Worm (Caenorhabditis elegans) whole organism, late embryonic: ENCODE data around the gene clh-1.

Experiments used
- C08G9.2 ChIP-seq: sonication (generic microtip); optimal IDR thresholded peaks from 2 replicates; lab custom pipeline; 2016; ENCODE audit warnings: mild to moderate bottlenecking, missing genetic modification characterization, moderate library complexity, missing compliant biosample characterization
- C38D4.7 ChIP-seq: fragments of 200-800 bp; sonication (Bioruptor generic); optimal IDR thresholded peaks from 2 replicates; lab custom pipeline; 2018; ENCODE audit warnings: mild to moderate bottlenecking, missing genetic modification characterization, moderate library complexity, missing compliant biosample characterization
- F13H6.1 ChIP-seq: sonication (generic microtip); optimal IDR thresholded peaks from 2 replicates; lab custom pipeline; 2016; ENCODE audit warnings: missing genetic modification characterization, missing compliant biosample characterization
- K02D7.2 ChIP-seq: sonication (generic microtip); optimal IDR thresholded peaks from 2 replicates; lab custom pipeline; 2017; ENCODE audit warnings: mild to moderate bottlenecking, missing genetic modification characterization, missing compliant biosample characterization
- K09A11.1 ChIP-seq: sonication (generic microtip); optimal IDR thresholded peaks from 2 replicates; lab custom pipeline; 2017; ENCODE audit warnings: antibody characterized with exemption, mild to moderate bottlenecking, missing genetic modification characterization, missing compliant biosample characterization; ENCODE audit not compliant: insufficient read depth
- T23F11.4 ChIP-seq: fragments of 200-800 bp; sonication (Bioruptor generic); optimal IDR thresholded peaks from 2 replicates; lab custom pipeline; 2018; ENCODE audit warnings: mild to moderate bottlenecking, missing genetic modification characterization, missing compliant biosample characterization
- ahr-1 ChIP-seq: sonication (generic microtip); optimal IDR thresholded peaks from 2 replicates; lab custom pipeline; 2016; ENCODE audit warnings: missing genetic modification characterization, missing compliant biosample characterization
- ama-1 ChIP-seq: fragments of 150-350 bp; optimal IDR thresholded peaks from 2 replicates; lab custom pipeline; 2014
- ceh-14 ChIP-seq: sonication (generic microtip); optimal IDR thresholded peaks from 2 replicates; lab custom pipeline; 2016; ENCODE audit warnings: missing genotype, missing genetic modification characterization, missing compliant biosample characterization
- ceh-19 ChIP-seq: fragments of 200-800 bp; sonication (Bioruptor generic); optimal IDR thresholded peaks from 2 replicates; lab custom pipeline; 2018; ENCODE audit warnings: mild to moderate bottlenecking, missing genetic modification characterization, missing compliant biosample characterization
- ceh-2 ChIP-seq: sonication (generic microtip); optimal IDR thresholded peaks from 2 replicates; lab custom pipeline; 2016; ENCODE audit warnings: missing genotype, missing genetic modification characterization, missing compliant biosample characterization
- ceh-22 ChIP-seq: sonication (generic microtip); optimal IDR thresholded peaks from 2 replicates; lab custom pipeline; 2017; ENCODE audit warnings: missing biosample characterization, missing genetic modification characterization
- ceh-30 ChIP-seq: fragments of 150-350 bp; optimal IDR thresholded peaks from 2 replicates; lab custom pipeline; 2014; ENCODE audit warnings: missing biosample characterization, missing genetic modification characterization
- ceh-34 ChIP-seq: sonication (generic microtip); optimal IDR thresholded peaks from 2 replicates; lab custom pipeline; 2016; ENCODE audit warnings: mild to moderate bottlenecking, missing genetic modification characterization, missing compliant biosample characterization
- ceh-48 ChIP-seq: sonication (generic microtip); optimal IDR thresholded peaks from 2 replicates; lab custom pipeline; 2016; ENCODE audit warnings: missing genetic modification characterization, inconsistent platforms, missing compliant biosample characterization
- dmd-4 ChIP-seq: sonication (generic microtip); optimal IDR thresholded peaks from 2 replicates; lab custom pipeline; 2016; ENCODE audit warnings: borderline replicate concordance, missing genetic modification characterization, missing compliant biosample characterization
- dve-1 ChIP-seq: sonication (generic microtip); optimal IDR thresholded peaks from 2 replicates; lab custom pipeline; 2017; ENCODE audit warnings: antibody characterized with exemption, mild to moderate bottlenecking, missing genetic modification characterization, missing compliant biosample characterization
- elt-2 ChIP-seq: sonication (generic microtip); optimal IDR thresholded peaks from 2 replicates; lab custom pipeline; 2016; ENCODE audit warnings: missing genetic modification reagents, missing genetic modification characterization, missing compliant biosample characterization
- elt-4 ChIP-seq: sonication (generic microtip); optimal IDR thresholded peaks from 2 replicates; lab custom pipeline; 2016; ENCODE audit warnings: missing genetic modification characterization, missing compliant biosample characterization
- ets-4 ChIP-seq: sonication (generic microtip); optimal IDR thresholded peaks from 2 replicates; lab custom pipeline; 2016; ENCODE audit warnings: missing genetic modification characterization, missing compliant biosample characterization
- fax-1 ChIP-seq: sonication (generic microtip); optimal IDR thresholded peaks from 2 replicates; lab custom pipeline; 2016; ENCODE audit warnings: missing genotype, missing genetic modification characterization, missing compliant biosample characterization
- fkh-10 ChIP-seq: fragments of 150-350 bp; optimal IDR thresholded peaks from 2 replicates; lab custom pipeline; 2014; ENCODE audit warnings: missing biosample characterization, missing genetic modification reagents, missing genetic modification characterization
- hlh-15 ChIP-seq: sonication (generic microtip); optimal IDR thresholded peaks from 2 replicates; lab custom pipeline; 2016; ENCODE audit warnings: missing genetic modification characterization, missing compliant biosample characterization
- hlh-6 ChIP-seq: sonication (generic microtip); optimal IDR thresholded peaks from 2 replicates; lab custom pipeline; 2016; ENCODE audit warnings: missing genotype, missing genetic modification characterization, missing compliant biosample characterization
- hlh-8 ChIP-seq: sonication (generic microtip); optimal IDR thresholded peaks from 2 replicates; lab custom pipeline; 2016; ENCODE audit warnings: missing genotype, missing genetic modification characterization, missing compliant biosample characterization
- lim-6 ChIP-seq: sonication (generic microtip); optimal IDR thresholded peaks from 2 replicates; lab custom pipeline; 2016; ENCODE audit warnings: missing genetic modification characterization, missing compliant biosample characterization
- lin-11 ChIP-seq: fragments of 200-800 bp; sonication (Bioruptor generic); optimal IDR thresholded peaks from 2 replicates; lab custom pipeline; 2018; ENCODE audit warnings: mild to moderate bottlenecking, missing genetic modification characterization, missing compliant biosample characterization
- madf-2 ChIP-seq: sonication (generic microtip); optimal IDR thresholded peaks from 2 replicates; lab custom pipeline; 2017; ENCODE audit warnings: missing genetic modification characterization, missing compliant biosample characterization
- nfya-1 ChIP-seq: sonication (generic microtip); optimal IDR thresholded peaks from 2 replicates; lab custom pipeline; 2017; ENCODE audit warnings: missing genetic modification characterization, mild to moderate bottlenecking, missing compliant biosample characterization, antibody characterized with exemption, moderate library complexity
- nhr-232 ChIP-seq: sonication (generic microtip); optimal IDR thresholded peaks from 2 replicates; lab custom pipeline; 2016; ENCODE audit warnings: missing genetic modification characterization, missing compliant biosample characterization
- npax-4 ChIP-seq: sonication (generic microtip); optimal IDR thresholded peaks from 2 replicates; lab custom pipeline; 2016; ENCODE audit warnings: missing genetic modification characterization, missing compliant biosample characterization
- pat-9 ChIP-seq: fragments of 200-800 bp; sonication (Bioruptor generic); optimal IDR thresholded peaks from 2 replicates; lab custom pipeline; 2018; ENCODE audit warnings: mild to moderate bottlenecking, missing genetic modification characterization, moderate library complexity, missing compliant biosample characterization
- pax-1 ChIP-seq: fragments of 150-350 bp; optimal IDR thresholded peaks from 2 replicates; lab custom pipeline; 2014; ENCODE audit warnings: missing biosample characterization, missing genetic modification characterization
- pha-4 ChIP-seq: fragments of 150-350 bp; optimal IDR thresholded peaks from 2 replicates; lab custom pipeline; 2018; ENCODE audit warnings: missing biosample characterization, missing genetic modification reagents, missing genetic modification characterization
- pqm-1 ChIP-seq: sonication (generic microtip); optimal IDR thresholded peaks from 2 replicates; lab custom pipeline; 2016; ENCODE audit warnings: missing genetic modification characterization, missing compliant biosample characterization
- pros-1 ChIP-seq: fragments of 150-350 bp; optimal IDR thresholded peaks from 2 replicates; lab custom pipeline; 2014; ENCODE audit warnings: missing biosample characterization, missing genetic modification reagents, missing genetic modification characterization
- ref-2 ChIP-seq: sonication (generic microtip); optimal IDR thresholded peaks from 2 replicates; lab custom pipeline; 2016; ENCODE audit warnings: missing genetic modification characterization, missing compliant biosample characterization
- rnt-1 ChIP-seq: sonication (generic microtip); optimal IDR thresholded peaks from 2 replicates; lab custom pipeline; 2016; ENCODE audit warnings: missing genetic modification characterization, missing compliant biosample characterization
- sdc-2 ChIP-seq: sonication (generic microtip); optimal IDR thresholded peaks from 2 replicates; lab custom pipeline; 2016; ENCODE audit warnings: missing genotype, missing genetic modification characterization, missing compliant biosample characterization
- sox-2 ChIP-seq: fragments of 200-800 bp; sonication (Bioruptor generic); IDR thresholded peaks from 2 replicates; pipeline ENCODE4 v1.3.6; 2022; ENCODE audit warnings: missing genetic modification reagents, missing genetic modification characterization, missing compliant biosample characterization
- sox-4 ChIP-seq: sonication (generic microtip); optimal IDR thresholded peaks from 2 replicates; lab custom pipeline; 2017; ENCODE audit warnings: mild to moderate bottlenecking, missing genetic modification characterization, inconsistent platforms, missing compliant biosample characterization
- syd-9 ChIP-seq: sonication (generic microtip); optimal IDR thresholded peaks from 2 replicates; lab custom pipeline; 2016; ENCODE audit warnings: mild to moderate bottlenecking, missing genetic modification characterization, moderate library complexity, missing compliant biosample characterization
- tbx-7 ChIP-seq: sonication (generic microtip); optimal IDR thresholded peaks from 2 replicates; lab custom pipeline; 2016; ENCODE audit warnings: missing genotype, missing genetic modification characterization, missing compliant biosample characterization
- unc-3 ChIP-seq, 2 experiments: fragments of 200-800 bp in 1 of 2; sonication (Bioruptor generic) in 1 of 2; sonication (generic microtip) in 1 of 2; conservative IDR thresholded peaks in 1 of 2; optimal IDR thresholded peaks in 1 of 2; 2 replicates each; pipeline versions ENCODE4 v1.3.6 to Lab custom; 2016 to 2022; ENCODE audit warnings: missing compliant biosample characterization in 2 of 2, missing genetic modification characterization in 2 of 2, missing genetic modification reagents in 1 of 2
- unc-42 ChIP-seq: sonication (generic microtip); optimal IDR thresholded peaks from 2 replicates; lab custom pipeline; 2016; ENCODE audit warnings: missing genotype, missing genetic modification characterization, missing compliant biosample characterization
- unc-86 ChIP-seq: sonication (generic microtip); optimal IDR thresholded peaks from 2 replicates; lab custom pipeline; 2016; ENCODE audit warnings: missing genetic modification characterization, missing compliant biosample characterization
- zip-5 ChIP-seq: sonication (generic microtip); optimal IDR thresholded peaks from 2 replicates; lab custom pipeline; 2016; ENCODE audit warnings: missing genetic modification characterization, missing compliant biosample characterization

Gene clh-1

DNA sequence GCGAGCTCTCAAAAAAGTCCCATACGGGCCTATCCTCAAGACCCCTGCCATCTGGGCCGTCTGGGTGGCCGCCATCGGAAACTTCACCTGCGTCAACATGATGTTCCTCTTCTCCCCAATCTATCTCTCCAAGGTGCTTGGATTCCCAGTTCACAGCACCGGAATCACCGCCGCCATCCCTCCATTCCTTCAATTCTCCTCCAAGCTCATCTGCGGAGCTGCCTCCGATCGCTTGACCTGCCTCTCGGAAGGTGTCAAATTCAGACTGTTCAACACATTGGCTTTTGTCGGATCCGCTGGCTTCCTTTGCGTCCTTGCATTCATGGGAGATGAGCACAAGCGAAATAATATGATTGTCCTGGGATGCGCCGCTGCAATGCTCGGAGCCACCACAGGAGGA, 11.3 kb downstream of the clh-1 start:
- no peak for TF ChIP-seq pat-9 (tag; lab: Kevin White, UChicago)
- no peak for TF ChIP-seq hlh-8 (tag; lab: Kevin White, UChicago)
- no peak for TF ChIP-seq ceh-22
- no peak for TF ChIP-seq pqm-1 (tag; lab: Kevin White, UChicago)
- TF ChIP-seq elt-2: no peak
- TF ChIP-seq sdc-2: peak; percentile 7

ce11 chrII:11844072-11844471, 12.2 kb downstream of the clh-1 start:
- no peak for TF ChIP-seq hlh-6 (tag; lab: Kevin White, UChicago)
- TF ChIP-seq unc-42 (tag; lab: Kevin White, UChicago): no peak
- no peak for TF ChIP-seq ref-2
- no peak for TF ChIP-seq T23F11.4
- TF ChIP-seq fkh-10: no peak
- no peak for TF ChIP-seq ets-4 (tag; lab: Kevin White, UChicago)
- TF ChIP-seq ceh-14 (tag; lab: Kevin White, UChicago): no peak
- TF ChIP-seq ceh-2 (tag; lab: Kevin White, UChicago): no peak
- TF ChIP-seq dve-1 (tag; lab: Kevin White, UChicago): no peak
- no peak for TF ChIP-seq ceh-19 (GFP tag; lab: Kevin White, UChicago)
- no peak for TF ChIP-seq nhr-232 (tag; lab: Kevin White, UChicago)
- TF ChIP-seq ama-1: no peak
- no peak for TF ChIP-seq lim-6 (tag; lab: Kevin White, UChicago)
- TF ChIP-seq fax-1: no peak
- no peak for TF ChIP-seq lin-11
- no peak for TF ChIP-seq K02D7.2 (tag; lab: Kevin White, UChicago)
- TF ChIP-seq C08G9.2: no peak
- TF ChIP-seq ceh-48: no peak
- no peak for TF ChIP-seq unc-3 (GFP tag; conservative IDR thresholded peaks at IDR 0.05; lab: Robert Waterston, UW)
- no peak for TF ChIP-seq unc-3 (tag; optimal IDR thresholded peaks at IDR 0.05; lab: Kevin White, UChicago)
- TF ChIP-seq ceh-34 (tag; lab: Kevin White, UChicago): no peak

DNA sequence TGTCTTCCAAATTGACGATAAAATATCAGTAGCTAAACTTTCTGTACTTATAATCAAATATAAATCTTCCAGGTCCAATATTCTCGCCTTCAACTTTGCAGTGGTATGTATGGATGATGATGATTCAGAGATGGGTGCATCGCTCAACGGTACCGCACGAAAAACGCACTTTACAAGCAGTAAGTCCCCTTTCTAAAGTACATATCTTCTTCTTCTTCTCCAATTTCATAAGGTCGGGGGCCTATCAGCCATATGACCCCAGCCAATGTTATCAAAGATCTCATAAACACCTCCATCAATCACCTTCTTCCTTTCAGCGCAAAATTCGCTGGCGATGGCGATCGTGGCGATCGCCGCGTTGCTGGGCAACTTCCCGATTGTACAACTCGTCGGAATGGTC, 12.8 kb downstream of the clh-1 start:
- no peak for TF ChIP-seq fax-1
- no peak for TF ChIP-seq elt-4 (tag; lab: Kevin White, UChicago)
- TF ChIP-seq dve-1 (tag; lab: Kevin White, UChicago): no peak
- TF ChIP-seq ref-2: no peak
- TF ChIP-seq sox-4 (tag; lab: Kevin White, UChicago): no peak
- TF ChIP-seq syd-9 (tag; lab: Kevin White, UChicago): no peak
- TF ChIP-seq ceh-30 (tag; lab: Kevin White, UChicago): no peak
- no peak for TF ChIP-seq ceh-14 (tag; lab: Kevin White, UChicago)
- TF ChIP-seq C38D4.7 (GFP tag; lab: Kevin White, UChicago): no peak
- TF ChIP-seq ceh-19 (GFP tag; lab: Kevin White, UChicago): no peak
- TF ChIP-seq nfya-1 (tag; lab: Kevin White, UChicago): no peak
- no peak for TF ChIP-seq ceh-2 (tag; lab: Kevin White, UChicago)
- no peak for TF ChIP-seq zip-5
- no peak for TF ChIP-seq unc-42 (tag; lab: Kevin White, UChicago)
- no peak for TF ChIP-seq pax-1 (tag; lab: Kevin White, UChicago)
- TF ChIP-seq pha-4 (tag; lab: Kevin White, UChicago): no peak
- TF ChIP-seq pros-1: no peak
- TF ChIP-seq sox-2: no peak
- no peak for TF ChIP-seq ama-1

DNA sequence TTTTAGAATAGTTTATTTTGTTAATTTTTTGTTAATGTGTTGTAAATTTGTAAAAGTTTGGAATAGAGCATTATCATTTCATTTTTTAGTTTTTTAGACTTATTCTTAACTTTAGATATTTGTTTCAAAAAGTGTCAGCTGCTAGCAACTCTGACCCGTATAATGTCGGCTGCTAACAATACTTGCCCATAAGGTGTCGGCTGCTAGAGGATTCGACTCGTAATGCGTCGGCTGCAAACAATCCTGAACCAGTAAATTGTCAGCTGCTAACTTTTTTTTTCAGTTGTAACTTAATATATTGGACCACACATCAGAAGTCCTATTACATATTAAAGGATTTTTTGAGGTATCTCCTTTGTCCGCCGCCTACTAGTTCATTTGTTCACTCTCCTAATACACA, 13.5 kb downstream of the clh-1 start:
- no peak for TF ChIP-seq tbx-7
- no peak for TF ChIP-seq F13H6.1 (tag; lab: Kevin White, UChicago)
- TF ChIP-seq unc-3 (GFP tag; conservative IDR thresholded peaks at IDR 0.05; lab: Robert Waterston, UW): no peak
- no peak for TF ChIP-seq unc-3 (tag; optimal IDR thresholded peaks at IDR 0.05; lab: Kevin White, UChicago)
- no peak for TF ChIP-seq rnt-1 (tag; lab: Kevin White, UChicago)
- TF ChIP-seq K09A11.1 (tag; lab: Kevin White, UChicago): no peak
- no peak for TF ChIP-seq unc-86 (tag; lab: Kevin White, UChicago)
- no peak for TF ChIP-seq dmd-4 (tag; lab: Kevin White, UChicago)
- no peak for TF ChIP-seq nfya-1 (tag; lab: Kevin White, UChicago)
- no peak for TF ChIP-seq ceh-19 (GFP tag; lab: Kevin White, UChicago)
- no peak for TF ChIP-seq madf-2 (tag; lab: Kevin White, UChicago)
- TF ChIP-seq fax-1: no peak
- no peak for TF ChIP-seq ahr-1
- TF ChIP-seq hlh-15: no peak
- no peak for TF ChIP-seq ceh-14 (tag; lab: Kevin White, UChicago)
- no peak for TF ChIP-seq nhr-232 (tag; lab: Kevin White, UChicago)
- TF ChIP-seq npax-4: no peak
- no peak for TF ChIP-seq T23F11.4
- no peak for TF ChIP-seq ceh-30 (tag; lab: Kevin White, UChicago)
